Worm (Caenorhabditis elegans): ENCODE results near the gene C53A3.1.
A peak's percentile ranks its signal among the peaks of the same experiment; 100 is the strongest.

C53A3.1 gene

ce11 chrV:5768292-5768695 lies 8.3 kb upstream of the C53A3.1 start (continued):
- no peak for TF ChIP-seq zfp-3 (GFP tag; conservative IDR thresholded peaks at IDR 0.05)
- TF ChIP-seq ZK546.5 (tag; optimal IDR thresholded peaks at IDR 0.05) = no peak
- TF ChIP-seq daf-16 (GFP tag; optimal IDR thresholded peaks at IDR 0.05) = peak in 1 of 2 experiments; percentile 44
- TF ChIP-seq daf-16 (tag; optimal IDR thresholded peaks at IDR 0.05) = peak; percentile 66
- no peak for TF ChIP-seq nhr-237 (tag; optimal IDR thresholded peaks at IDR 0.05)
- TF ChIP-seq ceh-82 (tag; optimal IDR thresholded peaks at IDR 0.05) = no peak
- TF ChIP-seq gei-8 (GFP tag; optimal IDR thresholded peaks at IDR 0.05) = peak; percentile 71
- TF ChIP-seq dmd-9 (GFP tag; IDR thresholded peaks at IDR 0.05) = no peak
- peak; percentile 86 for TF ChIP-seq dve-1 (tag; optimal IDR thresholded peaks at IDR 0.05; ENCODE audit: insufficient read depth)
- TF ChIP-seq spr-1 (tag; optimal IDR thresholded peaks at IDR 0.05) = peak; percentile 67
- no peak for TF ChIP-seq jun-1 (tag; optimal IDR thresholded peaks at IDR 0.05)
- no peak for TF ChIP-seq lin-15B (tag; optimal IDR thresholded peaks at IDR 0.05)
- no peak for TF ChIP-seq mes-2 (tag; optimal IDR thresholded peaks at IDR 0.05; ENCODE audit: poor library complexity, severe bottlenecking)
- TF ChIP-seq ces-1 (GFP tag; optimal IDR thresholded peaks at IDR 0.05) = no peak
- no peak for TF ChIP-seq F44E2.7 (GFP tag; IDR thresholded peaks at IDR 0.05)
- no peak for TF ChIP-seq aly-2 (tag; optimal IDR thresholded peaks at IDR 0.05)
- peak; percentile 32; the same call in 1 of the 2 replicates for TF ChIP-seq lin-38 (GFP tag; IDR thresholded peaks at IDR 0.05)
- TF ChIP-seq ceh-28 (tag; optimal IDR thresholded peaks at IDR 0.05) = no peak
- no peak for TF ChIP-seq daf-19 (GFP tag; conservative IDR thresholded peaks at IDR 0.05)

- TF ChIP-seq hlh-11 (tag; optimal IDR thresholded peaks at IDR 0.05) (peak; percentile 14), daf-16 (GFP tag; optimal IDR thresholded peaks at IDR 0.05) (no peak), daf-16 (tag; optimal IDR thresholded peaks at IDR 0.05) (peak; percentile 66), Y105C5A.15 (GFP tag; IDR thresholded peaks at IDR 0.05) (no peak), lsy-2 (tag; optimal IDR thresholded peaks at IDR 0.05) (no peak), dve-1 (tag; optimal IDR thresholded peaks at IDR 0.05; ENCODE audit: insufficient read depth) (peak; percentile 29), lin-39 (tag; optimal IDR thresholded peaks at IDR 0.05) (no peak)
These were observed 5.0 kb upstream of the C53A3.1 start, which contains the start of gene pgph-2 for ce11 chrV:5765081-5765480. pgph-2 (plus strand) TSS chrV:5765127.

ce11 chrV:5763787-5764186 lies 3.8 kb upstream of the C53A3.1 start, which contains the start of gene pgph-3:
pgph-3 (minus strand) TSS chrV:5763846.
- TF ChIP-seq ZK546.5 (tag; optimal IDR thresholded peaks at IDR 0.05) (no peak), nhr-25 (tag; optimal IDR thresholded peaks at IDR 0.05; ENCODE audit: borderline replicate concordance, insufficient read depth) (peak; percentile 61), lin-15B (tag; optimal IDR thresholded peaks at IDR 0.05) (no peak), php-3 (GFP tag; IDR thresholded peaks at IDR 0.05) (peak; percentile 84), snpc-4 (tag; optimal IDR thresholded peaks at IDR 0.05) (no peak), dve-1 (tag; optimal IDR thresholded peaks at IDR 0.05; ENCODE audit: insufficient read depth) (peak; percentile 94), zag-1 (tag; optimal IDR thresholded peaks at IDR 0.05) (no peak), T20F7.1 (GFP tag; optimal IDR thresholded peaks at IDR 0.05) (peak; percentile 46), nhr-237 (tag; optimal IDR thresholded peaks at IDR 0.05) (no peak), dmd-8 (GFP tag; IDR thresholded peaks at IDR 0.05) (no peak), ceh-62 (tag; optimal IDR thresholded peaks at IDR 0.05) (no peak), zfp-2 (tag; optimal IDR thresholded peaks at IDR 0.05) (no peak), hif-1 (tag; optimal IDR thresholded peaks at IDR 0.05) (peak in 1 of 2 experiments; percentile 41), F37D6.2 (tag; optimal IDR thresholded peaks at IDR 0.05) (no peak), ama-1 (optimal IDR thresholded peaks at IDR 0.05) (no peak), cey-2 (tag; optimal IDR thresholded peaks at IDR 0.05; ENCODE audit: borderline replicate concordance, insufficient read depth) (peak; percentile 80), ces-1 (GFP tag; optimal IDR thresholded peaks at IDR 0.05) (no peak), mdt-29 (GFP tag; IDR thresholded peaks at IDR 0.05) (no peak), nhr-11 (tag; optimal IDR thresholded peaks at IDR 0.05) (peak; percentile 32), daf-8 (GFP tag; IDR thresholded peaks at IDR 0.05) (no peak), Y75B8A.6 (GFP tag; IDR thresholded peaks at IDR 0.05) (no peak), F10B5.3 (tag; optimal IDR thresholded peaks at IDR 0.05) (no peak), lir-3 (tag; optimal IDR thresholded peaks at IDR 0.05) (no peak), ctbp-1 (GFP tag; IDR thresholded peaks at IDR 0.05) (no peak), madf-5 (GFP tag; IDR thresholded peaks at IDR 0.05) (no peak), Y48G9A.11 (GFP tag; IDR thresholded peaks at IDR 0.05) (no peak), nhr-102 (tag; optimal IDR thresholded peaks at IDR 0.05) (peak; percentile 78), unc-130 (GFP tag; optimal IDR thresholded peaks at IDR 0.05) (no peak), nhr-76 (tag; optimal IDR thresholded peaks at IDR 0.05) (peak; percentile 69), spr-3 (GFP tag; optimal IDR thresholded peaks at IDR 0.05) (no peak)
